Fruit fly (Drosophila melanogaster) ovary, adult (tissue): Measurements from ENCODE around the gene RpS5a.

Source experiments
- CG17801 ChIP-seq: fragments of 200-800 bp; optimal IDR thresholded peaks from 2 replicates; lab custom pipeline; 2019; ENCODE audit warnings: missing biosample characterization, mild to moderate bottlenecking, missing genetic modification characterization, moderate library complexity; ENCODE audit not compliant: partially characterized antibody

The RpS5a gene

dm6 chrX:17147983-17148637, at the start of gene RpS5a:
Gene RpS5a, minus strand, starts transcription at chrX:17148264.
- TF ChIP-seq CG17801 (GFP tag; lab: Kevin White, UChicago): peak; percentile 82

dm6 chrX:17188167-17188566, 40.1 kb upstream of the RpS5a start:
- TF ChIP-seq CG17801 (GFP tag; lab: Kevin White, UChicago): no peak

- peak; percentile 26 for TF ChIP-seq CG17801 (GFP tag; lab: Kevin White, UChicago)
These were observed 39.4 kb upstream of the RpS5a start for dm6 chrX:17187495-17187894.

dm6 chrX:17186432-17186831, 38.4 kb upstream of the RpS5a start:
- TF ChIP-seq CG17801 (GFP tag; lab: Kevin White, UChicago): no peak

- no peak for TF ChIP-seq CG17801 (GFP tag; lab: Kevin White, UChicago)
These were observed 35.4 kb upstream of the RpS5a start for dm6 chrX:17183486-17183885.

DNA sequence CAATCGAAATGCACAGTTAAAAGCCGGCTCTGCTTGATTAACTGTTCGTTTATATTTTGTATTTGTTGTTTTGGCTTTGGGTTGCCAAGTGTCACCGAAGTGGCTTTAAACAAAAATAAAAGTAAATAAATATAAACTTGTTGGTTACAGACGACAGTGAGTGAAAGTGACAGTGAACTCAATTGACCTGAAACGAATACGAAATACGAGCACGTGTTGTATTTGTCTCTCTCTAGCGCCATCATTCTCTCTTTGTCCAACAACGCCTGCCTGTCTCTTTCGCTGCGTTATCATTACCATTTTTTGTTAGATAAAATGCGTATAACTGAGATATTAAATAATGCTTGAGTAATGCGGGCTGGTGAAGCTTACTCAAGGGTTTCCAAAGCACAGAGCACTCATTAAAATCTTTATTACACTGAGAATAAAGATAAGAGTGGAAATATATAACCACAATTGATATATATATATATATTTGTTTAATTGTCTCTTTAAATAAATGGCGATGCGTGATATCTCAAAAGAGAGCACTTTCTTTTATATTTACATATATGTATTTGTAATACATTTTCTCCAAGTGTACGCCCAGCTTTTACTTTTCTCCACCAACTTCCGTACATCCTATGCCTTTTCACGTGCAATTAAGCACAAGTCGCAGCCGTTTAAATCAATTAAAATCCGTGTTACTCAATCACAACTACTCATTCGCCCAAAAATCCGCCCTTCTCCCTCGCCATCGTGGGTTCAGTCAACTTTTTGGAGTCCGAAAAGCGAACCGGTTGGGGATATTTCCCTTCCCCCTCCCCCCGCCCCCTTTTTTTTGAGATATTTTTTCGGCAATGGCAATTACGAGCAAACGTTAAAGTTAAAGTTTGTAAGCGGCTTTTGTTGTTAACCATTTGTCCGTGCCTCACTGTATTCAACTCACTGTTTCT, 33.5 kb upstream of the RpS5a start:
- no peak for TF ChIP-seq CG17801 (GFP tag; lab: Kevin White, UChicago)

dm6 chrX:17180523-17180922, 32.5 kb upstream of the RpS5a start:
- TF ChIP-seq CG17801 (GFP tag; lab: Kevin White, UChicago): no peak

DNA sequence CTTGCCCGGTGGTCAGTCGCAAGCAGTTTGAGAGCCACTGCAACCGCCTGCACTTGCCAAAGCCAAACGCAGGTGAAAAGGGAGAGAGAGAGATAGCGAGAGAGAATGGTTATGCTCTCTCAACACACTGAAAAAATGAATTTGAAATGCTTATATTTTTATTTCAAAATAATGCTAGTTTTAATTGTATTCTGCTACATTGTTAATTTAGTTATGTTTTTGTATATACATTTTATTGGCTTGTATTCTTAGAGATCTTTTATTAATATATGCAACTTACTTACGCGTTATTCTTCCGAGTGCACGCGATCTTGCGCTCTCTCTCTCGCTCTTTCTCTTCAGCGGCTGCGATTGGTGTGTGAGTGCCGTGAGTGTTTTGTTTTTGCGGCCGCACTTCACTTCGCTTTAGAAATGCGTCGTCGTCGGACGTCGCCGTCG, 30.4 kb upstream of the RpS5a start:
- TF ChIP-seq CG17801 (GFP tag; lab: Kevin White, UChicago): peak; percentile 99

- no peak for TF ChIP-seq CG17801 (GFP tag; lab: Kevin White, UChicago)
These were observed 29.5 kb upstream of the RpS5a start for dm6 chrX:17177606-17178005.

- TF ChIP-seq CG17801 (GFP tag; lab: Kevin White, UChicago): no peak
These were observed 28.5 kb upstream of the RpS5a start for dm6 chrX:17176542-17176941.

dm6 chrX:17175558-17176189, 27.6 kb upstream of the RpS5a start:
- no peak for TF ChIP-seq CG17801 (GFP tag; lab: Kevin White, UChicago)

DNA sequence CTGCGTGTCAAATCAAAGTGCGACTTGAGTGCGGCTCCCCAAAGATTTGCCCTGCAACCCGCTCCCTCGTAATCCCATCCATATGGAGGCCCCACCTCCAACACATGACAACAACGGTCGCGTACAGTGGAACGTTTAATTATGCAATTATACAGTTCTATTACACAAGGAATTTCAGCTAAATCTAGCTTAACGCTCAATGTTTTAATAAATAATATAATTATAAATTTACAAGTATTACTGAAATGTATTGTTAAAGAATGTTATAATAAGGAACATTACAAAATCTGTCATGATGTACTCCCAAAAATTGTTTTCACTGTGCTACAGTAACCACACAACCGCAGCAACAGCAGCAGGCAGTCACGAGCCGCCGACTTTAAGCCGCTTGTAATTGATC, 26.1 kb upstream of the RpS5a start:
- no peak for TF ChIP-seq CG17801 (GFP tag; lab: Kevin White, UChicago)

- TF ChIP-seq CG17801 (GFP tag; lab: Kevin White, UChicago): no peak
These were observed 24.8 kb upstream of the RpS5a start for dm6 chrX:17172777-17173315.

DNA sequence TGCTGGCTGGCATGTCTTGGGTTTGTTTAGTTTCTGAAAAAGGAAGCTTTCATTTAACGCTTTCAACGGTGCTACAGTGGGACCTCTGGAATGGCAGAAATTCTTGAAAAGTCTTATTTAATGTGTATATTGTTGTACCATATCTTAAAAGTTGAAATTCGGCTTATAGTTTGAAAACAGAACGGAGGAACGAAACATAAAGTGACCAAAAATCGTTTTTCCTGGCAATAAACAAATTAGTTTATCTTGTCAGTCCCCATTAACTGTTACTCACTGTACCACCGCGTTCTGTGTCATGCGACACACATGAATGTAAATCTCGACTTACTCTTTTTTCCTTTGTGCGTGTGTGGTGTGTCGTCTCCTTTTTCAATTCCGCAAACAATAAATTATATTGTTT, 24.1 kb upstream of the RpS5a start:
- no peak for TF ChIP-seq CG17801 (GFP tag; lab: Kevin White, UChicago)

- TF ChIP-seq CG17801 (GFP tag; lab: Kevin White, UChicago): peak; percentile 10
These were observed 22.4 kb upstream of the RpS5a start for dm6 chrX:17170484-17170944.
